Fruit fly (Drosophila melanogaster) whole organism, embryonic: ENCODE results near the gene Mco4.

ENCODE experiments used
- BEAF-32 ChIP-seq: fragments of 200-800 bp; sonication (Bioruptor generic); optimal IDR thresholded peaks from 3 replicates; lab custom pipeline; 2017; ENCODE audit warnings: missing biosample characterization, missing genetic modification characterization, mild to moderate bottlenecking, moderate library complexity, missing genetic modification reagents
- CG11398 ChIP-seq: fragments of 200-800 bp; sonication (Bioruptor generic); optimal IDR thresholded peaks from 2 replicates; lab custom pipeline; 2016; ENCODE audit warnings: missing biosample characterization, missing genetic modification characterization
- CG13775 ChIP-seq: fragments of 200-800 bp; sonication (Bioruptor generic); optimal IDR thresholded peaks from 3 replicates; lab custom pipeline; 2017; ENCODE audit warnings: missing biosample characterization, mild to moderate bottlenecking, missing genetic modification characterization
- CG14860 ChIP-seq: fragments of 200-800 bp; sonication (Bioruptor generic); IDR thresholded peaks from 3 replicates; pipeline ENCODE4 v1.3.6; 2022; ENCODE audit warnings: missing biosample characterization, missing genetic modification characterization; ENCODE audit not compliant: partially characterized antibody
- CG15011 ChIP-seq: fragments of 200-800 bp; sonication (Bioruptor generic); optimal IDR thresholded peaks from 3 replicates; lab custom pipeline; 2018; ENCODE audit warnings: missing biosample characterization, mild to moderate bottlenecking, missing genetic modification characterization
- CG15514 ChIP-seq: fragments of 200-800 bp; sonication (Bioruptor generic); optimal IDR thresholded peaks from 3 replicates; lab custom pipeline; 2017; ENCODE audit warnings: missing biosample characterization, missing genetic modification characterization, mild to moderate bottlenecking, moderate library complexity, missing genetic modification reagents
- CG17186 ChIP-seq: fragments of 200-800 bp; sonication (Bioruptor generic); optimal IDR thresholded peaks from 3 replicates; lab custom pipeline; 2017; ENCODE audit warnings: missing biosample characterization, missing genetic modification reagents, missing genetic modification characterization
- CG17829 ChIP-seq: fragments of 200-800 bp; optimal IDR thresholded peaks from 2 replicates; lab custom pipeline; 2019; ENCODE audit warnings: missing biosample characterization, mild to moderate bottlenecking, missing genetic modification characterization, moderate library complexity
- CG18011 ChIP-seq: fragments of 200-800 bp; sonication (Bioruptor generic); optimal IDR thresholded peaks from 2 replicates; lab custom pipeline; 2017; ENCODE audit warnings: missing biosample characterization, missing genetic modification characterization, mild to moderate bottlenecking, moderate library complexity, missing genotype
- CG18476 ChIP-seq: fragments of 200-800 bp; sonication (Bioruptor generic); optimal IDR thresholded peaks from 2 replicates; lab custom pipeline; 2016; ENCODE audit warnings: missing biosample characterization, mild to moderate bottlenecking, missing genetic modification characterization
- CG18619 ChIP-seq: fragments of 200-800 bp; sonication (Bioruptor generic); optimal IDR thresholded peaks from 3 replicates; lab custom pipeline; 2017; ENCODE audit warnings: missing biosample characterization, mild to moderate bottlenecking, missing genetic modification characterization
- CG2199 ChIP-seq: fragments of 200-800 bp; sonication (Bioruptor generic); IDR thresholded peaks from 3 replicates; pipeline ENCODE4 v1.3.6; 2022; ENCODE audit warnings: missing biosample characterization, missing genetic modification characterization
- CG32532 ChIP-seq: fragments of 200-800 bp; sonication (Bioruptor generic); IDR thresholded peaks from 2 replicates; pipeline ENCODE4 v1.3.6; 2022; ENCODE audit warnings: missing biosample characterization, missing genetic modification characterization
- CG33557 ChIP-seq: fragments of 200-800 bp; sonication (Bioruptor generic); optimal IDR thresholded peaks from 2 replicates; lab custom pipeline; 2019; ENCODE audit warnings: missing biosample characterization, mild to moderate bottlenecking, missing genetic modification characterization, moderate library complexity
- CG3407 ChIP-seq: fragments of 200-800 bp; sonication (Bioruptor generic); optimal IDR thresholded peaks from 2 replicates; lab custom pipeline; 2018; ENCODE audit warnings: missing biosample characterization, mild to moderate bottlenecking, missing genetic modification characterization
- CG4617 ChIP-seq: fragments of 200-800 bp; sonication (Bioruptor generic); optimal IDR thresholded peaks from 3 replicates; lab custom pipeline; 2016; ENCODE audit warnings: missing biosample characterization, missing genetic modification characterization, borderline replicate concordance
- CG4730 ChIP-seq: fragments of 200-800 bp; sonication (Bioruptor generic); IDR thresholded peaks from 2 replicates; pipeline ENCODE4 v1.3.6; 2022; ENCODE audit warnings: missing biosample characterization, missing genetic modification characterization
- CG7987 ChIP-seq: fragments of 200-800 bp; sonication (Bioruptor generic); optimal IDR thresholded peaks from 2 replicates; lab custom pipeline; 2018; ENCODE audit warnings: missing biosample characterization, mild to moderate bottlenecking, missing genetic modification characterization, moderate library complexity
- CG9817 ChIP-seq: fragments of 200-800 bp; sonication (Bioruptor generic); optimal IDR thresholded peaks from 2 replicates; lab custom pipeline; 2018; ENCODE audit warnings: missing biosample characterization, mild to moderate bottlenecking, missing genetic modification characterization, moderate library complexity
- CG9876 ChIP-seq: fragments of 200-800 bp; sonication (Bioruptor generic); optimal IDR thresholded peaks from 2 replicates; lab custom pipeline; 2016; ENCODE audit warnings: missing biosample characterization, missing genetic modification characterization
- D19B ChIP-seq: fragments of 200-800 bp; sonication (Bioruptor generic); optimal IDR thresholded peaks from 2 replicates; lab custom pipeline; 2017; ENCODE audit warnings: missing biosample characterization, mild to moderate bottlenecking, missing genetic modification characterization
- E2f2 ChIP-seq: fragments of 200-800 bp; sonication (Bioruptor generic); IDR thresholded peaks from 2 replicates; pipeline ENCODE4 v1.3.6; 2022; ENCODE audit warnings: missing biosample characterization, missing genetic modification characterization
- Eip74EF ChIP-seq, 2 experiments: fragments of 200-800 bp in 1 of 2; fragments of >200 bp in 1 of 2; sonication (Bioruptor generic) in 1 of 2; optimal IDR thresholded peaks; 2 replicates each; lab custom pipeline; 2017 to 2019; ENCODE audit warnings: missing biosample characterization in 2 of 2, missing genetic modification characterization in 2 of 2, mild to moderate bottlenecking in 1 of 2, moderate library complexity in 1 of 2
- HLH4C ChIP-seq: fragments of 200-800 bp; sonication (Bioruptor generic); IDR thresholded peaks from 3 replicates; pipeline ENCODE4 v1.3.6; 2022; ENCODE audit warnings: missing biosample characterization, missing genetic modification characterization; ENCODE audit not compliant: partially characterized antibody
- Hsf ChIP-seq: fragments of 200-800 bp; sonication (Bioruptor generic); optimal IDR thresholded peaks from 3 replicates; lab custom pipeline; 2016; ENCODE audit warnings: missing biosample characterization, missing genetic modification characterization
- Jarid2 ChIP-seq: fragments of 200-800 bp; sonication (Bioruptor generic); optimal IDR thresholded peaks from 3 replicates; lab custom pipeline; 2017; ENCODE audit warnings: mild to moderate bottlenecking, missing biosample characterization, missing genetic modification reagents, missing genetic modification characterization
- MESR4 ChIP-seq: fragments of 200-800 bp; sonication (Bioruptor generic); optimal IDR thresholded peaks from 2 replicates; lab custom pipeline; 2018; ENCODE audit warnings: missing biosample characterization, mild to moderate bottlenecking, missing genetic modification characterization, moderate library complexity
- Sin3A ChIP-seq: fragments of >200 bp; optimal IDR thresholded peaks from 2 replicates; lab custom pipeline; 2018
- Usf ChIP-seq: fragments of 200-800 bp; sonication (Bioruptor generic); optimal IDR thresholded peaks from 2 replicates; lab custom pipeline; 2017; ENCODE audit warnings: missing genotype, missing biosample characterization, missing genetic modification characterization
- ab ChIP-seq: fragments of 200-800 bp; sonication (Bioruptor generic); optimal IDR thresholded peaks from 2 replicates; lab custom pipeline; 2016; ENCODE audit warnings: missing biosample characterization, missing genetic modification characterization
- aop ChIP-seq: fragments of 200-800 bp; sonication (Bioruptor generic); IDR thresholded peaks from 2 replicates; pipeline ENCODE4 v1.3.6; 2022; ENCODE audit warnings: missing biosample characterization, missing genetic modification characterization
- corto ChIP-seq: fragments of 200-800 bp; sonication (Bioruptor generic); optimal IDR thresholded peaks from 2 replicates; lab custom pipeline; 2016; ENCODE audit warnings: missing biosample characterization, mild to moderate bottlenecking, missing genetic modification characterization, moderate library complexity
- dm ChIP-seq: fragments of 200-800 bp; sonication (Bioruptor generic); optimal IDR thresholded peaks from 3 replicates; lab custom pipeline; 2016; ENCODE audit warnings: missing biosample characterization, missing genetic modification characterization
- fd64A ChIP-seq: fragments of 200-800 bp; sonication (Bioruptor generic); optimal IDR thresholded peaks from 3 replicates; lab custom pipeline; 2018; ENCODE audit warnings: missing biosample characterization, mild to moderate bottlenecking, missing genetic modification characterization
- hth ChIP-seq: fragments of >200 bp; optimal IDR thresholded peaks from 2 replicates; lab custom pipeline; 2017; ENCODE audit warnings: inconsistent platforms
- oc ChIP-seq: fragments of 200-800 bp; sonication (Bioruptor generic); optimal IDR thresholded peaks from 2 replicates; lab custom pipeline; 2018; ENCODE audit warnings: missing biosample characterization, mild to moderate bottlenecking, missing genetic modification characterization, moderate library complexity
- org-1 ChIP-seq: fragments of 200-800 bp; sonication (Bioruptor generic); optimal IDR thresholded peaks from 2 replicates; lab custom pipeline; 2017; ENCODE audit warnings: missing biosample characterization, missing genetic modification characterization
- phol ChIP-seq: fragments of 200-800 bp; sonication (Bioruptor generic); optimal IDR thresholded peaks from 3 replicates; lab custom pipeline; 2018; ENCODE audit warnings: missing biosample characterization, mild to moderate bottlenecking, missing genetic modification characterization, moderate library complexity
- pnt ChIP-seq: fragments of 200-800 bp; sonication (Bioruptor generic); optimal IDR thresholded peaks from 3 replicates; lab custom pipeline; 2016; ENCODE audit warnings: missing biosample characterization, missing genetic modification characterization
- pum ChIP-seq: fragments of 200-800 bp; sonication (Bioruptor generic); optimal IDR thresholded peaks from 2 replicates; lab custom pipeline; 2016; ENCODE audit warnings: missing biosample characterization, missing genetic modification characterization
- run ChIP-seq: fragments of 200-800 bp; sonication (Bioruptor generic); optimal IDR thresholded peaks from 3 replicates; lab custom pipeline; 2018; ENCODE audit warnings: missing biosample characterization, mild to moderate bottlenecking, missing genetic modification characterization
- sens ChIP-seq: fragments of 200-800 bp; sonication (Bioruptor generic); peaks from one replicate; lab custom pipeline; 2016; ENCODE audit warnings: missing biosample characterization, missing genetic modification characterization
- sima ChIP-seq: fragments of 200-800 bp; sonication (Bioruptor generic); optimal IDR thresholded peaks from 2 replicates; lab custom pipeline; 2016; ENCODE audit warnings: missing biosample characterization, missing genetic modification characterization
- slbo ChIP-seq: fragments of 200-800 bp; sonication (Bioruptor generic); IDR thresholded peaks from 2 replicates; pipeline ENCODE4 v1.3.6; 2022; ENCODE audit warnings: missing biosample characterization, missing genetic modification characterization
- slou ChIP-seq: fragments of 200-800 bp; sonication (Bioruptor generic); optimal IDR thresholded peaks from 3 replicates; lab custom pipeline; 2016; ENCODE audit warnings: missing biosample characterization, missing genetic modification characterization
- sob ChIP-seq: fragments of 200-800 bp; sonication (Bioruptor generic); IDR thresholded peaks from 2 replicates; pipeline ENCODE4 v1.3.6; 2022; ENCODE audit warnings: missing biosample characterization, missing genetic modification characterization
- sqz ChIP-seq: fragments of 200-800 bp; sonication (Bioruptor generic); optimal IDR thresholded peaks from 3 replicates; lab custom pipeline; 2018; ENCODE audit warnings: missing biosample characterization, mild to moderate bottlenecking, missing genetic modification characterization
- stwl ChIP-seq: fragments of 200-800 bp; sonication (Bioruptor generic); optimal IDR thresholded peaks from 3 replicates; lab custom pipeline; 2018; ENCODE audit warnings: missing biosample characterization, mild to moderate bottlenecking, missing genetic modification characterization, moderate library complexity
- wor ChIP-seq: fragments of 200-800 bp; sonication (Bioruptor generic); IDR thresholded peaks from 2 replicates; pipeline ENCODE4 v1.3.6; 2022; ENCODE audit warnings: missing biosample characterization, missing genetic modification characterization
- zen2 ChIP-seq: fragments of 200-800 bp; sonication (Bioruptor generic); IDR thresholded peaks from 3 replicates; pipeline ENCODE4 v1.3.6; 2022; ENCODE audit warnings: missing biosample characterization, missing genetic modification characterization; ENCODE audit not compliant: partially characterized antibody

Mco4 gene

DNA sequence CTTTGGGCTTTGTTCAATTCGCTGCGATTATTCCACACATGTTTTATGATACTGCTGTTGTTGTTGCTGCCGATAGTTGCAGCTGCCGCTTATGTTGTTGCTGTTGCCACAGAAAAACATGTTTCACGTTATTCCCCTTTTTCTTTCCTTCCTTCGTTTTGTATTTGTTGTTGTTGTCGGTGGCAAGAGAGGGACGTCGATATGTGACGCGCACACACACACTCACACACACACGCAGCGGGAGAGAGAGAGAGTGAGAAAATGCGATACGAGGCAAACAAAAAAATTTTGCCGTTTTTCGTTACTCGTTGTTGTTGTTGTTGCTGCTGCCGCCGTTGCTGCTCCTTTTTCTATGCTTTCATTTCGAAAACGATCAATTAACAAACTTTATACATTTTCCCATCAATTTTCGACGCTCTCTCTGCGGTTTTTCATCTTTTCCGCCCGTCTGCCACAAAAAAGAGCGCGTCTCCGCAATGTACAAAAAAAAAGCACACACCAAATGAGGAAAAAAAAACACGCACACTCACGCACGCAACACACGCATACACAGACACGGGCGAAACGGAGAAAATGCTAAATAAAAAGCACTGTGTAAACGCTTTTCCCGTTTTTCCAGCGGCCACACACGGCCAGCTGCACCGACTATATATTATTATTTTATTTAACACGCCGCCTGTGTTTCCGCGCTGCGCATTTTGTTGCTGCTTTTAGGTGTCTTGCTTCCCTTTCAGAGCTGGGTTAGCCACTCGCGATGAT lies 30.7 kb upstream of the Mco4 start (continued):
- TF ChIP-seq CG18476 (GFP tag; lab: Kevin White, UChicago) (no peak), slbo (no peak), org-1 (GFP tag; lab: Kevin White, UChicago) (no peak), slou (GFP tag; lab: Kevin White, UChicago) (no peak), pnt (GFP tag; lab: Kevin White, UChicago) (no peak), sens (GFP tag; lab: Kevin White, UChicago) (peak; percentile 55), MESR4 (GFP tag; lab: Kevin White, UChicago) (peak; percentile 73), CG9817 (no peak), phol (tag; lab: Kevin White, UChicago) (no peak), pum (GFP tag; lab: Kevin White, UChicago) (no peak), E2f2 (GFP tag; lab: Robert Waterston, UW) (no peak), corto (GFP tag; lab: Kevin White, UChicago) (peak; percentile 61), CG17186 (GFP tag; lab: Kevin White, UChicago) (peak; percentile 96), Jarid2 (GFP tag; lab: Kevin White, UChicago) (peak; percentile 23), HLH4C (GFP tag; lab: Robert Waterston, UW) (no peak), CG17829 (tag; lab: Kevin White, UChicago) (no peak), CG13775 (GFP tag; lab: Kevin White, UChicago) (no peak), CG14860 (GFP tag; lab: Robert Waterston, UW) (no peak), Hsf (GFP tag; lab: Kevin White, UChicago) (no peak), Sin3A (lab: Kevin White, UChicago) (no peak), oc (tag; lab: Kevin White, UChicago) (peak; percentile 5), CG4730 (GFP tag; lab: Robert Waterston, UW) (no peak), aop (GFP tag; lab: Robert Waterston, UW) (no peak), CG18011 (GFP tag; lab: Kevin White, UChicago) (no peak), Eip74EF (GFP tag; optimal IDR thresholded peaks at IDR 0.05; lab: Kevin White, UChicago) (no peak), CG11398 (no peak), stwl (tag; lab: Kevin White, UChicago) (no peak), CG4617 (GFP tag; lab: Kevin White, UChicago) (peak; percentile 12), sqz (GFP tag; lab: Kevin White, UChicago) (peak; percentile 99), CG9876 (GFP tag; lab: Kevin White, UChicago) (no peak), Usf (GFP tag; lab: Kevin White, UChicago) (no peak), CG2199 (GFP tag; lab: Robert Waterston, UW) (no peak), ab (GFP tag; lab: Kevin White, UChicago) (no peak), wor (GFP tag; lab: Robert Waterston, UW) (no peak), hth (no peak), BEAF-32 (GFP tag; lab: Kevin White, UChicago) (no peak), D19B (no peak), CG33557 (GFP tag; lab: Kevin White, UChicago) (no peak), zen2 (GFP tag; lab: Robert Waterston, UW) (no peak), CG7987 (GFP tag; lab: Kevin White, UChicago) (no peak), CG3407 (GFP tag; lab: Kevin White, UChicago) (no peak), dm (GFP tag; lab: Kevin White, UChicago) (no peak), CG32532 (GFP tag; lab: Robert Waterston, UW) (no peak), sob (GFP tag; lab: Robert Waterston, UW) (no peak), run (no peak), sima (GFP tag; lab: Kevin White, UChicago) (no peak), CG18619 (GFP tag; lab: Kevin White, UChicago) (no peak), CG15514 (GFP tag; lab: Kevin White, UChicago) (no peak), fd64A (GFP tag; lab: Kevin White, UChicago) (no peak), CG15011 (GFP tag; lab: Kevin White, UChicago) (no peak)
